Fruit fly (Drosophila melanogaster) whole organism, pupa: ENCODE measurements around the gene CG3308.

Experiments used
- CG10348 ChIP-seq: fragments of 200-800 bp; sonication (Bioruptor generic); IDR thresholded peaks from 2 replicates; pipeline ENCODE4 v1.3.6; 2022; ENCODE audit warnings: missing biosample characterization, missing genetic modification characterization
- CG12605 ChIP-seq: fragments of 200-800 bp; sonication (Bioruptor generic); IDR thresholded peaks from 2 replicates; pipeline ENCODE4 v1.3.6; 2022; ENCODE audit warnings: missing biosample characterization, missing genetic modification characterization
- CG13204 ChIP-seq: fragments of 200-800 bp; sonication (Bioruptor generic); optimal IDR thresholded peaks from 2 replicates; lab custom pipeline; 2018; ENCODE audit warnings: missing biosample characterization, mild to moderate bottlenecking, missing genetic modification characterization, moderate library complexity
- CG14655 ChIP-seq: fragments of 200-800 bp; sonication (Bioruptor generic); optimal IDR thresholded peaks from 3 replicates; lab custom pipeline; 2017; ENCODE audit warnings: mild to moderate bottlenecking, missing biosample characterization, missing genetic modification reagents, missing genetic modification characterization
- CG15710 ChIP-seq: fragments of 200-800 bp; sonication (Bioruptor generic); optimal IDR thresholded peaks from 2 replicates; lab custom pipeline; 2018; ENCODE audit warnings: missing biosample characterization, mild to moderate bottlenecking, missing genetic modification characterization, moderate library complexity
- CG17806 ChIP-seq: fragments of 200-800 bp; sonication (Bioruptor generic); optimal IDR thresholded peaks from 2 replicates; lab custom pipeline; 2018; ENCODE audit warnings: missing biosample characterization, mild to moderate bottlenecking, missing genetic modification characterization, moderate library complexity
- CG32121 ChIP-seq: fragments of 200-800 bp; sonication (Bioruptor generic); IDR thresholded peaks from 2 replicates; pipeline ENCODE4 v1.3.6; 2022; ENCODE audit warnings: missing biosample characterization, missing genetic modification characterization
- CG34367 ChIP-seq: fragments of 200-800 bp; sonication (Bioruptor generic); optimal IDR thresholded peaks from 2 replicates; lab custom pipeline; 2018; ENCODE audit warnings: missing biosample characterization, mild to moderate bottlenecking, missing genetic modification characterization
- CG4496 ChIP-seq: fragments of 200-800 bp; sonication (Bioruptor generic); IDR thresholded peaks from 3 replicates; pipeline ENCODE4 v1.3.6; 2022; ENCODE audit warnings: missing biosample characterization, missing genetic modification characterization
- CG8159 ChIP-seq: fragments of 200-800 bp; sonication (Bioruptor generic); optimal IDR thresholded peaks from 3 replicates; lab custom pipeline; 2018; ENCODE audit warnings: missing biosample characterization, mild to moderate bottlenecking, missing genetic modification characterization, moderate library complexity
- CG8301 ChIP-seq: fragments of 200-800 bp; sonication (Bioruptor generic); optimal IDR thresholded peaks from 2 replicates; lab custom pipeline; 2018; ENCODE audit warnings: missing biosample characterization, mild to moderate bottlenecking, missing genetic modification characterization
- CG9948 ChIP-seq: fragments of 200-800 bp; sonication (Bioruptor generic); optimal IDR thresholded peaks from 2 replicates; lab custom pipeline; 2018; ENCODE audit warnings: missing biosample characterization, mild to moderate bottlenecking, missing genetic modification characterization, moderate library complexity
- D1 ChIP-seq: fragments of 200-800 bp; sonication (Bioruptor generic); optimal IDR thresholded peaks from 2 replicates; lab custom pipeline; 2018; ENCODE audit warnings: missing biosample characterization, mild to moderate bottlenecking, missing genetic modification characterization, moderate library complexity
- EcR ChIP-seq: fragments of 200-800 bp; sonication (Bioruptor generic); optimal IDR thresholded peaks from 3 replicates; lab custom pipeline; 2019; ENCODE audit warnings: missing biosample characterization, missing genetic modification characterization, mild to moderate bottlenecking, moderate library complexity, missing genetic modification reagents
- Ets98B ChIP-seq: fragments of 200-800 bp; sonication (Bioruptor generic); IDR thresholded peaks from 2 replicates; pipeline ENCODE4 v1.3.6; 2022; ENCODE audit warnings: missing biosample characterization, missing genetic modification characterization
- Pif1A ChIP-seq: fragments of 200-800 bp; sonication (Bioruptor generic); optimal IDR thresholded peaks from 3 replicates; lab custom pipeline; 2016; ENCODE audit warnings: missing biosample characterization, missing genetic modification characterization
- Pif1B ChIP-seq: fragments of 200-800 bp; sonication (Bioruptor generic); optimal IDR thresholded peaks from 3 replicates; lab custom pipeline; 2016; ENCODE audit warnings: missing biosample characterization, missing genetic modification characterization
- Snoo ChIP-seq: fragments of 200-800 bp; sonication (Bioruptor generic); optimal IDR thresholded peaks from 3 replicates; lab custom pipeline; 2017; ENCODE audit warnings: missing biosample characterization, mild to moderate bottlenecking, missing genetic modification characterization, inconsistent platforms
- fd96Ca ChIP-seq: fragments of 200-800 bp; sonication (Bioruptor generic); IDR thresholded peaks from 3 replicates; pipeline ENCODE4 v1.3.6; 2022; ENCODE audit warnings: missing biosample characterization, missing genetic modification characterization
- gl ChIP-seq: fragments of 200-800 bp; sonication (Bioruptor generic); optimal IDR thresholded peaks from 2 replicates; lab custom pipeline; 2018; ENCODE audit warnings: missing biosample characterization, mild to moderate bottlenecking, missing genetic modification characterization
- rn ChIP-seq: fragments of 200-800 bp; sonication (Bioruptor generic); IDR thresholded peaks from 2 replicates; pipeline ENCODE4 v1.3.6; 2022; ENCODE audit warnings: missing biosample characterization, missing genetic modification characterization

The CG3308 gene

DNA sequence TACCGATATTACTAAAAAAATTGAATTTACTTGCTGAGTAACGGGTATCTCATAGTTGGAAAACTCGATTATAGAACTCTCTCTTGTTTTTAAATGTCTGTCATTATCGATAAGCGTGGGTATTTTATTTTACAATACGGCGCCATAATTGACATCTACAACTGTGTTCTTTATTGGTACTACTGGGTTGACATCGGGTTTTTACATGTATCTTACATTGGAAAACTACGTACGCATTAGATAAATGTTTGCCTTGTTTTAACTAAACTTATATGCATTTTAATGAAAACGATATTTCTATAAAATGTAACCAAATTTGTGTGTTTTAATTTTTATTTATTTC lies 22.0 kb upstream of the CG3308 start:
- no peak for TF ChIP-seq CG4496 (GFP tag; lab: Robert Waterston, UW)
- no peak for TF ChIP-seq D1
- TF ChIP-seq CG12605 = no peak
- TF ChIP-seq EcR (GFP tag; lab: Kevin White, UChicago) = no peak
- TF ChIP-seq Ets98B (GFP tag; lab: Robert Waterston, UW) = no peak
- no peak for TF ChIP-seq Pif1A
- no peak for TF ChIP-seq CG32121 (GFP tag; lab: Robert Waterston, UW)
- no peak for TF ChIP-seq CG9948 (tag; lab: Kevin White, UChicago)
- TF ChIP-seq CG14655 = no peak
- no peak for TF ChIP-seq CG10348 (GFP tag; lab: Robert Waterston, UW)
- TF ChIP-seq CG8159 (tag; lab: Kevin White, UChicago) = no peak
- TF ChIP-seq CG17806 (tag; lab: Kevin White, UChicago) = no peak
- no peak for TF ChIP-seq fd96Ca (GFP tag; lab: Robert Waterston, UW)
- TF ChIP-seq Snoo = no peak

DNA sequence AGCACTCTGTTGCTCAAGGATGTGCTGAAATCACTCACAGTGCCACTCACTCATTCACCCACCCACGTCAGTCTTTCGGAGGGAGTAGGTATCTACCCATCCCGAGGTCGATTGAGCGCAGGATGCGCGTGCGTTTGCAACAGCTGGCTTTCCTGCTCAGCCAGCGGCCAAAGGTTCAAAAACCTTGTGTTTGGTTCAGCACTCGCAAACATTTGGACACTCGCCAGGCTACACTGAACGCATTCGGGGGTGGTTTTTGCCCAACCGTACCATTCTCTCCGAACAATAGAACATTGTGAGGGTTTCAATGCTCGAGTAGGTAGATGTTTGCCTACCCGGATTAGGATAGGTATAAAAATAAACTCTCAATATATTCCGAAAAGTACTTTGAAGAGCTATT lies 21.4 kb upstream of the CG3308 start:
- TF ChIP-seq Pif1A = peak; percentile 1
- no peak for TF ChIP-seq gl (tag; lab: Kevin White, UChicago)
- TF ChIP-seq Ets98B (GFP tag; lab: Robert Waterston, UW) = 0 out of 2 replicates have a peak, but pooled peaks have one; percentile 20
- TF ChIP-seq CG10348 (GFP tag; lab: Robert Waterston, UW) = no peak
- TF ChIP-seq EcR (GFP tag; lab: Kevin White, UChicago) = peak; percentile 82
- no peak for TF ChIP-seq rn (GFP tag; lab: Robert Waterston, UW)
- no peak for TF ChIP-seq CG34367 (tag; lab: Kevin White, UChicago)
- TF ChIP-seq CG32121 (GFP tag; lab: Robert Waterston, UW) = no peak
- no peak for TF ChIP-seq CG13204 (GFP tag; lab: Kevin White, UChicago)
- no peak for TF ChIP-seq CG8301 (tag; lab: Kevin White, UChicago)
- TF ChIP-seq fd96Ca (GFP tag; lab: Robert Waterston, UW) = no peak
- no peak for TF ChIP-seq CG12605
- TF ChIP-seq Pif1B (GFP tag; lab: Kevin White, UChicago) = no peak

- TF ChIP-seq CG8301 (tag; lab: Kevin White, UChicago) = no peak
- no peak for TF ChIP-seq fd96Ca (GFP tag; lab: Robert Waterston, UW)
- no peak for TF ChIP-seq CG17806 (tag; lab: Kevin White, UChicago)
- no peak for TF ChIP-seq Pif1A
- TF ChIP-seq CG15710 = no peak
- TF ChIP-seq CG14655 = no peak
- TF ChIP-seq Ets98B (GFP tag; lab: Robert Waterston, UW) = no peak
- no peak for TF ChIP-seq Pif1B (GFP tag; lab: Kevin White, UChicago)
- no peak for TF ChIP-seq CG8159 (tag; lab: Kevin White, UChicago)
- TF ChIP-seq CG12605 = no peak
- no peak for TF ChIP-seq Snoo
These were observed 20.2 kb upstream of the CG3308 start, which contains the start of gene SIFaR for dm6 chr3R:21293833-21294232. TSS of gene SIFaR (minus strand) at chr3R:21293998.

- TF ChIP-seq EcR (GFP tag; lab: Kevin White, UChicago) = peak; percentile 85
- TF ChIP-seq CG15710 = no peak
- TF ChIP-seq, all 21 proteins: peak for 1
These were observed 15.5 kb upstream of the CG3308 start for dm6 chr3R:21289071-21289613.

DNA sequence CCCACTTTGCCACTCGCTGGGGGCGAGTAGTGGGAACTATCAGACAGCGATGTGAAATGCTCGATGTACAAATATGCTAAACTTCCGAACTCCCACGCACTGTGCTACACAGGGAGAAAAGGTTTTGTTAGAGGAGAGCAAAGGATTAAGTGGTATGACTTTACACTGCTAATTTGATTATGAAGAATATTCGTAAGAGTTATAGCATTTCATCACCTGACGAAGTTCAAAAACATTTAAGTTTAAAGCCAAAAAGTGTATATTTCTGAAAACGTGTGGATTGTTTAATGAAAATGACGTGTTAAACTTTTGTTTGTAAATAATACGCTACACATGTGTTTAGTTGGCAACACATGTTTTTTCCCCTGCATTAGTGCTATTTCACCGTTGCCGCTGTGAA lies 14.8 kb upstream of the CG3308 start:
- TF ChIP-seq CG12605 = no peak
- TF ChIP-seq rn (GFP tag; lab: Robert Waterston, UW) = no peak
- no peak for TF ChIP-seq EcR (GFP tag; lab: Kevin White, UChicago)
- no peak for TF ChIP-seq Pif1B (GFP tag; lab: Kevin White, UChicago)
- no peak for TF ChIP-seq CG34367 (tag; lab: Kevin White, UChicago)
- TF ChIP-seq CG8301 (tag; lab: Kevin White, UChicago) = no peak
- TF ChIP-seq fd96Ca (GFP tag; lab: Robert Waterston, UW) = no peak
- TF ChIP-seq CG10348 (GFP tag; lab: Robert Waterston, UW) = no peak
- TF ChIP-seq CG9948 (tag; lab: Kevin White, UChicago) = no peak
- TF ChIP-seq, all 21 proteins: peak for 0

- TF ChIP-seq CG32121 (GFP tag; lab: Robert Waterston, UW) (no peak), Pif1B (GFP tag; lab: Kevin White, UChicago) (no peak), CG13204 (GFP tag; lab: Kevin White, UChicago) (no peak), CG14655 (no peak), CG4496 (GFP tag; lab: Robert Waterston, UW) (no peak), CG34367 (tag; lab: Kevin White, UChicago) (no peak), gl (tag; lab: Kevin White, UChicago) (no peak), CG8159 (tag; lab: Kevin White, UChicago) (no peak), CG12605 (no peak), Pif1A (no peak), fd96Ca (GFP tag; lab: Robert Waterston, UW) (no peak), Snoo (no peak), CG10348 (GFP tag; lab: Robert Waterston, UW) (no peak), rn (GFP tag; lab: Robert Waterston, UW) (no peak)
These were observed 9.3 kb upstream of the CG3308 start, which contains the start of gene CG17298 for dm6 chr3R:21282897-21283296. TSS of gene CG17298 (plus strand) at chr3R:21283197.

- TF ChIP-seq D1 (no peak), CG10348 (GFP tag; lab: Robert Waterston, UW) (no peak), fd96Ca (GFP tag; lab: Robert Waterston, UW) (no peak), CG17806 (tag; lab: Kevin White, UChicago) (no peak), CG14655 (no peak), CG13204 (GFP tag; lab: Kevin White, UChicago) (no peak), CG34367 (tag; lab: Kevin White, UChicago) (no peak), CG12605 (no peak), CG8301 (tag; lab: Kevin White, UChicago) (no peak), CG4496 (GFP tag; lab: Robert Waterston, UW) (no peak), CG8159 (tag; lab: Kevin White, UChicago) (no peak), gl (tag; lab: Kevin White, UChicago) (no peak), Pif1B (GFP tag; lab: Kevin White, UChicago) (no peak), CG15710 (no peak), CG32121 (GFP tag; lab: Robert Waterston, UW) (no peak), Pif1A (no peak), rn (GFP tag; lab: Robert Waterston, UW) (no peak), Ets98B (GFP tag; lab: Robert Waterston, UW) (no peak), EcR (GFP tag; lab: Kevin White, UChicago) (no peak)
These were observed 2.5 kb upstream of the CG3308 start, which contains the start of gene CG3301 for dm6 chr3R:21276111-21276510. TSS of gene CG3301 (minus strand) at chr3R:21276249.
